Worm (Caenorhabditis elegans) whole organism, young adult: Measurements from ENCODE around the gene gpx-6.

ENCODE experiments used
- B0035.1 ChIP-seq: sonication (generic microtip); optimal IDR thresholded peaks from 2 replicates; lab custom pipeline; 2016; ENCODE audit warnings: missing genetic modification characterization, mild to moderate bottlenecking, missing compliant biosample characterization, missing genotype, missing genetic modification reagents
- B0261.1 ChIP-seq: sonication (generic microtip); optimal IDR thresholded peaks from 2 replicates; lab custom pipeline; 2016; ENCODE audit warnings: mild to moderate bottlenecking, missing genetic modification characterization, moderate library complexity, missing compliant biosample characterization
- F33H1.4 ChIP-seq: fragments of 200-800 bp; sonication (Bioruptor generic); IDR thresholded peaks from 2 replicates; pipeline ENCODE4 v1.3.6; 2022; ENCODE audit warnings: missing genetic modification reagents, missing genetic modification characterization, missing compliant biosample characterization
- F39B2.1 ChIP-seq: fragments of 200-800 bp; sonication (Bioruptor generic); IDR thresholded peaks from 2 replicates; pipeline ENCODE4 v1.3.6; 2022; ENCODE audit warnings: missing genetic modification reagents, missing genetic modification characterization, missing compliant biosample characterization
- F57C9.4 ChIP-seq: sonication (generic microtip); optimal IDR thresholded peaks from 2 replicates; lab custom pipeline; 2017; ENCODE audit warnings: mild to moderate bottlenecking, missing genetic modification characterization, missing compliant biosample characterization
- K11D2.4 ChIP-seq: fragments of 200-800 bp; sonication (Bioruptor generic); IDR thresholded peaks from 2 replicates; pipeline ENCODE4 v1.3.6; 2022; ENCODE audit warnings: missing genetic modification reagents, missing genetic modification characterization, missing compliant biosample characterization
- K12H6.12 ChIP-seq: fragments of 200-800 bp; sonication (Bioruptor generic); optimal IDR thresholded peaks from 2 replicates; lab custom pipeline; 2018; ENCODE audit warnings: mild to moderate bottlenecking, missing genetic modification characterization, missing compliant biosample characterization
- Y56A3A.18 ChIP-seq: fragments of 200-800 bp; sonication (Bioruptor generic); IDR thresholded peaks from 2 replicates; pipeline ENCODE4 v1.3.6; 2022; ENCODE audit warnings: missing genetic modification reagents, missing genetic modification characterization, missing compliant biosample characterization
- Y95B8A.8 ChIP-seq: fragments of 200-800 bp; sonication (Bioruptor generic); IDR thresholded peaks from 2 replicates; pipeline ENCODE4 v1.3.6; 2022; ENCODE audit warnings: missing genetic modification reagents, missing genetic modification characterization, missing compliant biosample characterization
- ZK185.1 ChIP-seq: sonication (generic microtip); optimal IDR thresholded peaks from 2 replicates; lab custom pipeline; 2016; ENCODE audit warnings: mild to moderate bottlenecking, missing genetic modification characterization, missing compliant biosample characterization; ENCODE audit not compliant: poor library complexity, severe bottlenecking
- ama-1 ChIP-seq, 3 experiments: fragments of 150-350 bp in 1 of 3; sonication (generic microtip) in 2 of 3; optimal IDR thresholded peaks; 2 replicates each; lab custom pipeline; 2014 to 2018; ENCODE audit warnings: missing biosample characterization in 2 of 3, missing genetic modification characterization in 2 of 3, missing genetic modification reagents in 2 of 3
- aptf-3 ChIP-seq: fragments of 200-800 bp; sonication (Bioruptor generic); IDR thresholded peaks from 2 replicates; pipeline ENCODE4 v1.3.6; 2022; ENCODE audit warnings: missing genetic modification characterization, missing compliant biosample characterization
- attf-6 ChIP-seq: fragments of 200-800 bp; sonication (Bioruptor generic); IDR thresholded peaks from 2 replicates; pipeline ENCODE4 v1.3.6; 2022; ENCODE audit warnings: missing genetic modification reagents, missing genetic modification characterization, missing compliant biosample characterization
- ccch-3 ChIP-seq: fragments of 200-800 bp; sonication (Bioruptor generic); optimal IDR thresholded peaks from 2 replicates; lab custom pipeline; 2018; ENCODE audit warnings: mild to moderate bottlenecking, missing genetic modification characterization, missing compliant biosample characterization
- ceh-40 ChIP-seq: fragments of 200-800 bp; sonication (Bioruptor generic); IDR thresholded peaks from 2 replicates; pipeline ENCODE4 v1.3.6; 2022; ENCODE audit warnings: missing genetic modification characterization, missing compliant biosample characterization
- ceh-79 ChIP-seq: sonication (generic microtip); optimal IDR thresholded peaks from 2 replicates; lab custom pipeline; 2017; ENCODE audit warnings: mild to moderate bottlenecking, missing genetic modification characterization, missing compliant biosample characterization
- chd-7 ChIP-seq: sonication (generic microtip); optimal IDR thresholded peaks from 2 replicates; lab custom pipeline; 2016; ENCODE audit warnings: mild to moderate bottlenecking, missing genetic modification characterization, moderate library complexity, missing compliant biosample characterization
- dox-1 ChIP-seq: fragments of 200-800 bp; sonication (Bioruptor generic); IDR thresholded peaks from 2 replicates; pipeline ENCODE4 v1.3.6; 2022; ENCODE audit warnings: missing genetic modification reagents, missing genetic modification characterization, missing compliant biosample characterization
- gei-17 ChIP-seq: fragments of 200-800 bp; sonication (Bioruptor generic); optimal IDR thresholded peaks from 2 replicates; lab custom pipeline; 2018; ENCODE audit warnings: mild to moderate bottlenecking, missing genetic modification characterization, missing compliant biosample characterization
- hlh-26 ChIP-seq: fragments of 200-800 bp; sonication (Bioruptor generic); conservative IDR thresholded peaks from 2 replicates; pipeline ENCODE4 v1.3.6; 2022; ENCODE audit warnings: missing genetic modification reagents, missing genetic modification characterization, missing compliant biosample characterization
- hmg-20 ChIP-seq: fragments of 200-800 bp; sonication (Bioruptor generic); IDR thresholded peaks from 2 replicates; pipeline ENCODE4 v1.3.6; 2022; ENCODE audit warnings: missing genetic modification reagents, missing genetic modification characterization, missing compliant biosample characterization
- hrde-1 ChIP-seq: sonication (generic microtip); optimal IDR thresholded peaks from 2 replicates; lab custom pipeline; 2016; ENCODE audit warnings: missing genetic modification characterization, mild to moderate bottlenecking, missing compliant biosample characterization, moderate library complexity, missing genotype, missing genetic modification reagents, borderline replicate concordance
- let-526 ChIP-seq: fragments of 200-800 bp; sonication (Bioruptor generic); IDR thresholded peaks from 2 replicates; pipeline ENCODE4 v1.3.6; 2022; ENCODE audit warnings: missing genetic modification reagents, missing genetic modification characterization, missing compliant biosample characterization
- lin-54 ChIP-seq: fragments of 200-800 bp; sonication (Bioruptor generic); optimal IDR thresholded peaks from 2 replicates; lab custom pipeline; 2018; ENCODE audit warnings: mild to moderate bottlenecking, missing genetic modification characterization, missing compliant biosample characterization
- lir-1 ChIP-seq: fragments of 200-800 bp; sonication (Bioruptor generic); conservative IDR thresholded peaks from 2 replicates; pipeline ENCODE4 v1.3.6; 2022; ENCODE audit warnings: missing genetic modification reagents, missing genetic modification characterization, missing compliant biosample characterization
- madf-3 ChIP-seq: fragments of 200-800 bp; sonication (Bioruptor generic); IDR thresholded peaks from 2 replicates; pipeline ENCODE4 v1.3.6; 2022; ENCODE audit warnings: missing genetic modification reagents, missing genetic modification characterization, missing compliant biosample characterization
- madf-6 ChIP-seq: fragments of 200-800 bp; sonication (Bioruptor generic); IDR thresholded peaks from 2 replicates; pipeline ENCODE4 v1.3.6; 2022; ENCODE audit warnings: missing genetic modification reagents, missing genetic modification characterization, missing compliant biosample characterization
- nfya-1 ChIP-seq: sonication (generic microtip); optimal IDR thresholded peaks from 2 replicates; lab custom pipeline; 2017; ENCODE audit warnings: antibody characterized with exemption, missing compliant biosample characterization, missing genetic modification characterization, borderline replicate concordance; ENCODE audit not compliant: insufficient read depth
- nfya-2 ChIP-seq: fragments of 200-800 bp; sonication (Bioruptor generic); IDR thresholded peaks from 2 replicates; pipeline ENCODE4 v1.3.6; 2022; ENCODE audit warnings: missing genetic modification reagents, missing genetic modification characterization, missing compliant biosample characterization
- nfyb-1 ChIP-seq: fragments of 200-800 bp; sonication (Bioruptor generic); IDR thresholded peaks from 2 replicates; pipeline ENCODE4 v1.3.6; 2022; ENCODE audit warnings: missing genetic modification reagents, missing genetic modification characterization, missing compliant biosample characterization
- nhr-90 ChIP-seq: sonication (generic microtip); optimal IDR thresholded peaks from 2 replicates; lab custom pipeline; 2016; ENCODE audit warnings: missing genotype, mild to moderate bottlenecking, missing genetic modification characterization, missing compliant biosample characterization
- repo-1 ChIP-seq: sonication (generic microtip); optimal IDR thresholded peaks from 2 replicates; lab custom pipeline; 2017; ENCODE audit warnings: mild to moderate bottlenecking, missing genetic modification characterization, missing compliant biosample characterization
- sea-2 ChIP-seq: fragments of 200-800 bp; sonication (Bioruptor generic); IDR thresholded peaks from 2 replicates; pipeline ENCODE4 v1.3.6; 2022; ENCODE audit warnings: missing genetic modification characterization, missing compliant biosample characterization
- snpc-1.3 ChIP-seq: sonication (generic microtip); optimal IDR thresholded peaks from 2 replicates; lab custom pipeline; 2017; ENCODE audit warnings: missing genetic modification characterization, mild to moderate bottlenecking, missing compliant biosample characterization, antibody characterized with exemption, moderate library complexity, missing genotype, missing genetic modification reagents; ENCODE audit not compliant: insufficient read depth
- snpc-4 ChIP-seq, 5 experiments: fragments of 150-350 bp in 1 of 5; sonication (generic microtip) in 4 of 5; optimal IDR thresholded peaks; 2 replicates each; lab custom pipeline; 2014 to 2018; ENCODE audit warnings: missing genetic modification characterization in 5 of 5, missing biosample characterization in 3 of 5, antibody characterized with exemption in 2 of 5, mild to moderate bottlenecking in 2 of 5, missing compliant biosample characterization in 2 of 5, missing genotype in 2 of 5, moderate library complexity in 2 of 5, missing genetic modification reagents in 1 of 5
- somi-1 ChIP-seq: fragments of 200-800 bp; sonication (Bioruptor generic); optimal IDR thresholded peaks from 2 replicates; lab custom pipeline; 2018; ENCODE audit warnings: mild to moderate bottlenecking, missing genetic modification characterization, missing compliant biosample characterization
- sptf-2 ChIP-seq: fragments of 200-800 bp; sonication (Bioruptor generic); optimal IDR thresholded peaks from 2 replicates; lab custom pipeline; 2018; ENCODE audit warnings: mild to moderate bottlenecking, missing genetic modification characterization, missing compliant biosample characterization
- tbx-9 ChIP-seq: sonication (generic microtip); optimal IDR thresholded peaks from 2 replicates; lab custom pipeline; 2016; ENCODE audit warnings: borderline replicate concordance, missing genetic modification characterization, inconsistent platforms, missing compliant biosample characterization
- unc-130 ChIP-seq: sonication (generic microtip); optimal IDR thresholded peaks from 2 replicates; lab custom pipeline; 2016; ENCODE audit warnings: missing genetic modification reagents, missing genetic modification characterization, missing compliant biosample characterization

gpx-6 gene

DNA sequence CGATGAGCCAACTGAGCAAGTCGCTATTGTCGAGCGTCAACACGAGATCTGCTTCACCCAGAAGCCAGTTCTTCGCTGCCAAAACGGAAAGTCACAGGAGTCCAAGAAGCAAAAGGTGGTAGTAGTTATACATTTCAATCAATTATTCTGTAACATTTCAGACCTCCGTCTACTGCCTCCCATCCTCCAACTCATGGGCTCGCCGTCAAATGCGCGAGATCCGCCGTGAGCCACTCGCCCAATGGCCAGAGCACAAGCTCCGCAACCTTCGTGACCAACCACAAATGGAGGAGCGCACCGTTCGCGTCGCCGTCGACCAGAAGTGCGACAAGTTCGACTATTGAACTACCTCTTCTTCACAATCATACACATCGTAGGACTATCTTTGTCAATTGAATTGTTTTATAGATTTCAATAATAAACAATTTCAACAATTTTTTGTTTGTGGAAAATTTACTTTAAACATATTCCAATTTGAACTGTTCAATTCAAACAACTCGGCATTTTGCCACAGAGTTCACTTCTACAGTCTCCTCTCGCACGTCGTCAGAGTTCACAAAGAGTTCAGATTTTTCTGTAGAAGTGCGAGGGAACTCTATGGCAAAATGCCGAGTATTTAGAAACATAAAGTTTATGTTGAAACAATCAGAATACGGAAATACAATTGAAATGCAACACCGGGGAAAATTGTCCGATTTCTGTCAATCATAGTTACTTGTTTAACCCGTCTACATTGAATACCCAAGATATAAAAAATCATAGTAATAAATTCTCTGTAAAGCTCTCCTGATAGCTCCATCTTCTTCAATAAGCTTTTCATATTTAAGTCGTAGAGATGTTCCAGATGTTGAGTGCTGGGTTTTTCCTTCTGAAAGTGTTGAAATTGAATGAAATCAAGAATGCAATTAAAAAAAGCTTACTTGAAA is 44.3 kb downstream of the gpx-6 start (continued):
- TF ChIP-seq hrde-1 (tag; lab: Kevin White, UChicago), result no peak
- 0 out of 2 replicates have a peak, but pooled peaks have one; percentile 8 for TF ChIP-seq K11D2.4 (GFP tag; lab: Robert Waterston, UW)
- no peak for TF ChIP-seq snpc-1.3 (tag; lab: Kevin White, UChicago)
- TF ChIP-seq repo-1, result peak; percentile 90
- 0 out of 2 replicates have a peak, but pooled peaks have one; percentile 14 for TF ChIP-seq madf-6
- no peak for TF ChIP-seq ccch-3 (GFP tag; lab: Kevin White, UChicago)
- TF ChIP-seq let-526, result peak; percentile 54; the same call in 1 of the 2 replicates
- no peak for TF ChIP-seq K12H6.12 (tag; lab: Kevin White, UChicago)
- TF ChIP-seq nfya-1 (tag; lab: Kevin White, UChicago), result no peak
- TF ChIP-seq attf-6 (GFP tag; lab: Robert Waterston, UW), result 0 out of 2 replicates have a peak, but pooled peaks have one; percentile 43
- TF ChIP-seq nfyb-1 (GFP tag; lab: Robert Waterston, UW), result peak; percentile 45
- TF ChIP-seq hlh-26 (GFP tag; lab: Robert Waterston, UW), result no peak
- TF ChIP-seq lin-54, result peak; percentile 34
- no peak for TF ChIP-seq sptf-2 (GFP tag; lab: Kevin White, UChicago)
- TF ChIP-seq Y95B8A.8 (GFP tag; lab: Robert Waterston, UW), result 0 out of 2 replicates have a peak, but pooled peaks have one; percentile 30
- TF ChIP-seq madf-3 (GFP tag; lab: Robert Waterston, UW), result peak; percentile 72; the same call in 1 of the 2 replicates
- TF ChIP-seq lir-1 (GFP tag; lab: Robert Waterston, UW), result no peak
- TF ChIP-seq B0035.1 (tag; lab: Kevin White, UChicago), result no peak
- TF ChIP-seq B0261.1, result no peak
- 0 out of 2 replicates have a peak, but pooled peaks have one; percentile 15 for TF ChIP-seq hmg-20 (GFP tag; lab: Robert Waterston, UW)
- no peak; the same call in 1 of the 2 replicates for TF ChIP-seq Y56A3A.18 (GFP tag; lab: Robert Waterston, UW)
- TF ChIP-seq ama-1 (optimal IDR thresholded peaks at IDR 0.05; lab: Kevin White, UChicago), result peak; percentile 7
- TF ChIP-seq ama-1 (GFP tag; optimal IDR thresholded peaks at IDR 0.05; lab: Kevin White, UChicago), result no peak
- TF ChIP-seq gei-17 (GFP tag; lab: Kevin White, UChicago), result no peak
- TF ChIP-seq chd-7 (tag; lab: Kevin White, UChicago), result peak; percentile 26
- peak; percentile 46 for TF ChIP-seq ZK185.1 (tag; lab: Kevin White, UChicago)
- TF ChIP-seq nhr-90 (tag; lab: Kevin White, UChicago), result peak; percentile 78
- 0 out of 2 replicates have a peak, but pooled peaks have one; percentile 65 for TF ChIP-seq ceh-40
- TF ChIP-seq somi-1, result no peak
- no peak for TF ChIP-seq snpc-4 (GFP tag; optimal IDR thresholded peaks at IDR 0.05; lab: Kevin White, UChicago)
- TF ChIP-seq snpc-4 (tag; optimal IDR thresholded peaks at IDR 0.05; lab: Kevin White, UChicago), result peak in 1 of 4 experiments; percentile 7
- TF ChIP-seq tbx-9, result no peak
- TF ChIP-seq nfya-2 (GFP tag; lab: Robert Waterston, UW), result 0 out of 2 replicates have a peak, but pooled peaks have one; percentile 68
- no peak for TF ChIP-seq F57C9.4 (tag; lab: Kevin White, UChicago)
- no peak for TF ChIP-seq F39B2.1 (GFP tag; lab: Robert Waterston, UW)
- peak; percentile 8; the same call in 1 of the 2 replicates for TF ChIP-seq F33H1.4
- no peak for TF ChIP-seq unc-130 (GFP tag; lab: Kevin White, UChicago)
- no peak for TF ChIP-seq sea-2
- TF ChIP-seq dox-1, result no peak
- TF ChIP-seq ceh-79 (tag; lab: Kevin White, UChicago), result no peak
- TF ChIP-seq aptf-3 (GFP tag; lab: Robert Waterston, UW), result no peak
- TF ChIP-seq, all 124 proteins: peak for 36
